Fruit fly (Drosophila melanogaster) Kc167 (cell line): ENCODE measurements around the gene Fbxl7.

Experiments used
- Myc ChIP-seq: fragments of >200 bp; optimal IDR thresholded peaks from 2 replicates; lab custom pipeline; 2017; ENCODE audit warnings: missing external identifiers
- Sin3A ChIP-seq: fragments of >200 bp; optimal IDR thresholded peaks from 2 replicates; lab custom pipeline; 2018; ENCODE audit warnings: missing external identifiers
- insv ChIP-seq: fragments of >200 bp; optimal IDR thresholded peaks from 3 replicates; lab custom pipeline; 2018; ENCODE audit warnings: missing external identifiers

DNA sequence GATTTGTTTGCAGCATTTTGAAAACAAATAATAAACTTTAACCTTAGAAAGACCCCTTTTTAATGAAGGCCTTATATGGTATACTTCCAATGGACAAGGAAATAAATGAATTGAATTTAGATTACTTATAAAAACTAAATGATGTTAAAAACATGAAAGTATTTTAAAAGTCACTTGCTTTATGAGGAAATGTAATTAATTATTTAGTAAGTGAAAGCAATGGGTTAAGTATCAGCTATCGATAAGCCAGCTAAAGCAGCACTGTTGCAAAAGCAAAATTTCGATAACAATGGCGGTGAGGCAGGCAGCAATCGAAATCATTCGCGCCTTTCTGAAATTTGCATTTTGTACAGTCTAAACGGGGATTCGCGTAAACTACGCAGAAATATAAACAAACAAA lies 44.5 kb downstream of the Fbxl7 start, which contains the start of the genes CG32856 and Rbf2:
- no peak for TF ChIP-seq Sin3A (lab: Kevin White, UChicago)
- TF ChIP-seq Myc = no peak
- TF ChIP-seq insv (lab: Kevin White, UChicago) = no peak
